Fruit fly (Drosophila melanogaster): ENCODE results near the gene CG32262.
A peak's percentile ranks its signal among the peaks of the same experiment; 100 is the strongest.

The CG32262 gene

dm6 chr3L:3767825-3768224, 42.2 kb downstream of the CG32262 start (continued):
- peak; percentile 92 for TF ChIP-seq ci (GFP tag; IDR thresholded peaks at IDR 0.05)
- TF ChIP-seq CG30020 (tag; optimal IDR thresholded peaks at IDR 0.05): no peak
- TF ChIP-seq CG5245 (GFP tag; optimal IDR thresholded peaks at IDR 0.05): no peak
- no peak for TF ChIP-seq CG15479 (GFP tag; optimal IDR thresholded peaks at IDR 0.05)
- peak; percentile 42; the same call in 1 of the 2 replicates for TF ChIP-seq toy (GFP tag; IDR thresholded peaks at IDR 0.05)
- TF ChIP-seq CG13624 (GFP tag; optimal IDR thresholded peaks at IDR 0.05): peak; percentile 73
- peak; percentile 96 for TF ChIP-seq CG31365 (tag; optimal IDR thresholded peaks at IDR 0.05)
- no peak for TF ChIP-seq CG4730 (GFP tag; IDR thresholded peaks at IDR 0.05)
- TF ChIP-seq CG1832 (GFP tag; optimal IDR thresholded peaks at IDR 0.05): no peak
- no peak for TF ChIP-seq chinmo (GFP tag; IDR thresholded peaks at IDR 0.05; ENCODE audit: partially characterized antibody)
- TF ChIP-seq Camta (GFP tag; optimal IDR thresholded peaks at IDR 0.05): peak; percentile 46
- TF ChIP-seq dm (GFP tag; optimal IDR thresholded peaks at IDR 0.05): peak; percentile 59
- peak; percentile 72 for TF ChIP-seq ATbp (GFP tag; optimal IDR thresholded peaks at IDR 0.05)
- no peak for TF ChIP-seq CG10267 (tag; optimal IDR thresholded peaks at IDR 0.05)
- TF ChIP-seq nau (GFP tag; optimal IDR thresholded peaks at IDR 0.05): no peak
- TF ChIP-seq unc-4 (GFP tag; IDR thresholded peaks at IDR 0.05; ENCODE audit: partially characterized antibody): no peak
- peak; percentile 37 for TF ChIP-seq CG2116 (GFP tag; optimal IDR thresholded peaks at IDR 0.05)
- no peak for TF ChIP-seq wor (GFP tag; IDR thresholded peaks at IDR 0.05)
- peak; percentile 86 for TF ChIP-seq Ets65A (GFP tag)
- TF ChIP-seq CG2712 (tag; optimal IDR thresholded peaks at IDR 0.05): no peak
- TF ChIP-seq so (GFP tag; IDR thresholded peaks at IDR 0.05): 0 out of 3 replicates have a peak, but pooled peaks have one; percentile 40
- TF ChIP-seq Sox102F (GFP tag; optimal IDR thresholded peaks at IDR 0.05): peak; percentile 63
- TF ChIP-seq ash1 (GFP tag; optimal IDR thresholded peaks at IDR 0.05): no peak
- no peak for TF ChIP-seq sisA (GFP tag; IDR thresholded peaks at IDR 0.05)
- no peak for TF ChIP-seq Poxn (GFP tag; IDR thresholded peaks at IDR 0.05)
- no peak for TF ChIP-seq CG17829 (tag; optimal IDR thresholded peaks at IDR 0.05)
- TF ChIP-seq TFAM (GFP tag; optimal IDR thresholded peaks at IDR 0.05): no peak
- no peak; the same call in 1 of the 2 replicates for TF ChIP-seq CG7372 (GFP tag; IDR thresholded peaks at IDR 0.05)
- TF ChIP-seq CG3281 (GFP tag; optimal IDR thresholded peaks at IDR 0.05): no peak
- no peak for TF ChIP-seq CG10321 (GFP tag; IDR thresholded peaks at IDR 0.05)
- TF ChIP-seq ftz-f1 (GFP tag; optimal IDR thresholded peaks at IDR 0.05): no peak
- peak; percentile 92 for TF ChIP-seq sens (GFP tag)
- TF ChIP-seq CG12391 (tag; optimal IDR thresholded peaks at IDR 0.05): peak; percentile 28
- peak; percentile 26 to 69 for TF ChIP-seq Pdp1 (GFP tag; optimal IDR thresholded peaks at IDR 0.05)
- TF ChIP-seq slp2 (GFP tag; optimal IDR thresholded peaks at IDR 0.05): no peak
- peak; percentile 9 for TF ChIP-seq mam (GFP tag; optimal IDR thresholded peaks at IDR 0.05)
- TF ChIP-seq Gug (GFP tag; IDR thresholded peaks at IDR 0.05): peak; percentile 23; the same call in 1 of the 4 replicates
- TF ChIP-seq CG10366 (GFP tag; IDR thresholded peaks at IDR 0.05): peak; percentile 59
- TF ChIP-seq fru (optimal IDR thresholded peaks at IDR 0.05): no peak
- TF ChIP-seq Awh (GFP tag; IDR thresholded peaks at IDR 0.05): peak; percentile 59
- TF ChIP-seq HLH54F (GFP tag; optimal IDR thresholded peaks at IDR 0.05): peak; percentile 12
- no peak for TF ChIP-seq psq (GFP tag; optimal IDR thresholded peaks at IDR 0.05)
- TF ChIP-seq hb (GFP tag; IDR thresholded peaks at IDR 0.05; ENCODE audit: partially characterized antibody): no peak
- TF ChIP-seq CG9797 (GFP tag; optimal IDR thresholded peaks at IDR 0.05): no peak
- no peak for TF ChIP-seq ERR (GFP tag; optimal IDR thresholded peaks at IDR 0.05)
- TF ChIP-seq GATAe (GFP tag; conservative IDR thresholded peaks at IDR 0.05): no peak
- TF ChIP-seq chn (GFP tag; optimal IDR thresholded peaks at IDR 0.05): peak; percentile 79
- TF ChIP-seq otp (GFP tag; IDR thresholded peaks at IDR 0.05): peak; percentile 61; the same call in 2 of the 3 replicates
- no peak for TF ChIP-seq CG32767 (GFP tag; IDR thresholded peaks at IDR 0.05)
- TF ChIP-seq Sin3A (optimal IDR thresholded peaks at IDR 0.05): no peak
- no peak for TF ChIP-seq corto (GFP tag; optimal IDR thresholded peaks at IDR 0.05)
- peak; percentile 23 for TF ChIP-seq CHES-1-like (GFP tag; optimal IDR thresholded peaks at IDR 0.05)
- peak; percentile 57 for TF ChIP-seq B-H2 (GFP tag; optimal IDR thresholded peaks at IDR 0.05)
